Fruit fly (Drosophila melanogaster) whole organism, pupa: Measurements from ENCODE around the gene CG9903.

Experiments
- CG10348 ChIP-seq: fragments of 200-800 bp; sonication (Bioruptor generic); IDR thresholded peaks from 2 replicates; pipeline ENCODE4 v1.3.6; 2022; ENCODE audit warnings: missing biosample characterization, missing genetic modification characterization
- CG12605 ChIP-seq: fragments of 200-800 bp; sonication (Bioruptor generic); IDR thresholded peaks from 2 replicates; pipeline ENCODE4 v1.3.6; 2022; ENCODE audit warnings: missing biosample characterization, missing genetic modification characterization
- CG13204 ChIP-seq: fragments of 200-800 bp; sonication (Bioruptor generic); optimal IDR thresholded peaks from 2 replicates; lab custom pipeline; 2018; ENCODE audit warnings: missing biosample characterization, mild to moderate bottlenecking, missing genetic modification characterization, moderate library complexity
- CG14655 ChIP-seq: fragments of 200-800 bp; sonication (Bioruptor generic); optimal IDR thresholded peaks from 3 replicates; lab custom pipeline; 2017; ENCODE audit warnings: mild to moderate bottlenecking, missing biosample characterization, missing genetic modification reagents, missing genetic modification characterization
- CG15710 ChIP-seq: fragments of 200-800 bp; sonication (Bioruptor generic); optimal IDR thresholded peaks from 2 replicates; lab custom pipeline; 2018; ENCODE audit warnings: missing biosample characterization, mild to moderate bottlenecking, missing genetic modification characterization, moderate library complexity
- CG17806 ChIP-seq: fragments of 200-800 bp; sonication (Bioruptor generic); optimal IDR thresholded peaks from 2 replicates; lab custom pipeline; 2018; ENCODE audit warnings: missing biosample characterization, mild to moderate bottlenecking, missing genetic modification characterization, moderate library complexity
- CG32121 ChIP-seq: fragments of 200-800 bp; sonication (Bioruptor generic); IDR thresholded peaks from 2 replicates; pipeline ENCODE4 v1.3.6; 2022; ENCODE audit warnings: missing biosample characterization, missing genetic modification characterization
- CG34367 ChIP-seq: fragments of 200-800 bp; sonication (Bioruptor generic); optimal IDR thresholded peaks from 2 replicates; lab custom pipeline; 2018; ENCODE audit warnings: missing biosample characterization, mild to moderate bottlenecking, missing genetic modification characterization
- CG4496 ChIP-seq: fragments of 200-800 bp; sonication (Bioruptor generic); IDR thresholded peaks from 3 replicates; pipeline ENCODE4 v1.3.6; 2022; ENCODE audit warnings: missing biosample characterization, missing genetic modification characterization
- CG8159 ChIP-seq: fragments of 200-800 bp; sonication (Bioruptor generic); optimal IDR thresholded peaks from 3 replicates; lab custom pipeline; 2018; ENCODE audit warnings: missing biosample characterization, mild to moderate bottlenecking, missing genetic modification characterization, moderate library complexity
- CG8301 ChIP-seq: fragments of 200-800 bp; sonication (Bioruptor generic); optimal IDR thresholded peaks from 2 replicates; lab custom pipeline; 2018; ENCODE audit warnings: missing biosample characterization, mild to moderate bottlenecking, missing genetic modification characterization
- CG9948 ChIP-seq: fragments of 200-800 bp; sonication (Bioruptor generic); optimal IDR thresholded peaks from 2 replicates; lab custom pipeline; 2018; ENCODE audit warnings: missing biosample characterization, mild to moderate bottlenecking, missing genetic modification characterization, moderate library complexity
- D1 ChIP-seq: fragments of 200-800 bp; sonication (Bioruptor generic); optimal IDR thresholded peaks from 2 replicates; lab custom pipeline; 2018; ENCODE audit warnings: missing biosample characterization, mild to moderate bottlenecking, missing genetic modification characterization, moderate library complexity
- EcR ChIP-seq: fragments of 200-800 bp; sonication (Bioruptor generic); optimal IDR thresholded peaks from 3 replicates; lab custom pipeline; 2019; ENCODE audit warnings: missing biosample characterization, missing genetic modification characterization, mild to moderate bottlenecking, moderate library complexity, missing genetic modification reagents
- Ets98B ChIP-seq: fragments of 200-800 bp; sonication (Bioruptor generic); IDR thresholded peaks from 2 replicates; pipeline ENCODE4 v1.3.6; 2022; ENCODE audit warnings: missing biosample characterization, missing genetic modification characterization
- Pif1A ChIP-seq: fragments of 200-800 bp; sonication (Bioruptor generic); optimal IDR thresholded peaks from 3 replicates; lab custom pipeline; 2016; ENCODE audit warnings: missing biosample characterization, missing genetic modification characterization
- Pif1B ChIP-seq: fragments of 200-800 bp; sonication (Bioruptor generic); optimal IDR thresholded peaks from 3 replicates; lab custom pipeline; 2016; ENCODE audit warnings: missing biosample characterization, missing genetic modification characterization
- Snoo ChIP-seq: fragments of 200-800 bp; sonication (Bioruptor generic); optimal IDR thresholded peaks from 3 replicates; lab custom pipeline; 2017; ENCODE audit warnings: missing biosample characterization, mild to moderate bottlenecking, missing genetic modification characterization, inconsistent platforms
- fd96Ca ChIP-seq: fragments of 200-800 bp; sonication (Bioruptor generic); IDR thresholded peaks from 3 replicates; pipeline ENCODE4 v1.3.6; 2022; ENCODE audit warnings: missing biosample characterization, missing genetic modification characterization
- gl ChIP-seq: fragments of 200-800 bp; sonication (Bioruptor generic); optimal IDR thresholded peaks from 2 replicates; lab custom pipeline; 2018; ENCODE audit warnings: missing biosample characterization, mild to moderate bottlenecking, missing genetic modification characterization
- rn ChIP-seq: fragments of 200-800 bp; sonication (Bioruptor generic); IDR thresholded peaks from 2 replicates; pipeline ENCODE4 v1.3.6; 2022; ENCODE audit warnings: missing biosample characterization, missing genetic modification characterization

The CG9903 gene

DNA sequence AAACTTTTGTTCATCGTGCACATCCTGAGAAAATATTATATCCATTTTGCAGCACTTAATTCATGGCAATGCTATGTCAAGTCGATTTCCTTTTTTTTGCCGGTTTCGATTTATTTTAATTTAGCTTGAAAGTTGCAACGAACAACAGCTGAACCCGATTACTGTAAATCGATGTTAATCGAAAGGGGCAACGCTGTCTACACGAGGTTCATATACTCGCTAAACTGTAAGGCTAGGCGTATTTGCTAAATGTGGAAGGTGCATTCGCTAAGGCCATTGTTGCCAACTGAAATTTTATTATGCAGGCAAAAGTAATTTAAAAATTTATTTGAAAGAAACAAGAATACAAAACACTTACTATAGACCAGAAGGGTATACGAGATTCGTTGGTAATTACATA, 6.7 kb upstream of the CG9903 start, which contains the start of gene CG9902:
Gene CG9902, minus strand, starts transcription at position 131 of the 400 bp plus-strand sequence.
- TF ChIP-seq CG32121 (GFP tag; lab: Robert Waterston, UW) (no peak), CG8301 (tag; lab: Kevin White, UChicago) (no peak), Snoo (no peak), CG10348 (GFP tag; lab: Robert Waterston, UW) (no peak), CG8159 (no peak), CG17806 (no peak), EcR (GFP tag; lab: Kevin White, UChicago) (no peak), CG15710 (tag; lab: Kevin White, UChicago) (no peak), CG13204 (GFP tag; lab: Kevin White, UChicago) (no peak), Ets98B (no peak), CG4496 (GFP tag; lab: Robert Waterston, UW) (no peak), Pif1B (GFP tag; lab: Kevin White, UChicago) (no peak), CG14655 (GFP tag; lab: Kevin White, UChicago) (no peak)

DNA sequence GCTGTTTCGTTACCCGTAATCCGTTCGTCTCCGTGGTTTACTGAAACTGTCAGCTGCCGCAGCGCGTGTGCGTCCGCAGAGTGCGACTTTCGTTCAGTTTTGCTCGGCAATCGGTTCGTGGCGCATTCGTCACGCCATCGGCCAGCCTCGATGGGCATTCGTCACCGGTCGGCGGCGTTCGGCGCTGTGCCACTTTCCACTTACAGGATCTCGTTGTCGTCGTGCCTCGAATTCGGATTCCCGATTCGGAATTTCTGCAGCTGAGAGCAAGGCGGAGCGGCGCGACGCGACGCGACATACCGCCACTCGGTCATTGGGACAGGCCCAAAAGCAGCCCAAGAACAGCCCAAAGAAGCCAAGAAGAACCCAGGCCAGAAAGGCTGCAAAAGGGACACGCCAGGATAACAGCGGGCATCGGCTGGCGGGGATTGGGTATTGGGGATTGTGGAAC, 7.6 kb downstream of the CG9903 start, which contains the start of gene para:
Gene para, minus strand, starts transcription at position 51 of the 451 bp plus-strand sequence.
- TF ChIP-seq CG15710 (tag; lab: Kevin White, UChicago) (no peak), EcR (GFP tag; lab: Kevin White, UChicago) (no peak), Pif1A (GFP tag; lab: Kevin White, UChicago) (no peak), CG8301 (tag; lab: Kevin White, UChicago) (no peak), fd96Ca (GFP tag; lab: Robert Waterston, UW) (no peak), CG14655 (GFP tag; lab: Kevin White, UChicago) (no peak), CG8159 (no peak), CG32121 (GFP tag; lab: Robert Waterston, UW) (no peak), Snoo (no peak), CG34367 (no peak), CG4496 (GFP tag; lab: Robert Waterston, UW) (no peak), CG10348 (GFP tag; lab: Robert Waterston, UW) (no peak), rn (GFP tag; lab: Robert Waterston, UW) (no peak), CG12605 (GFP tag; lab: Robert Waterston, UW) (no peak), Pif1B (GFP tag; lab: Kevin White, UChicago) (no peak), gl (no peak), Ets98B (no peak), CG9948 (tag; lab: Kevin White, UChicago) (no peak), D1 (tag; lab: Kevin White, UChicago) (no peak)
- TF ChIP-seq, all 21 proteins: peak for 0

DNA sequence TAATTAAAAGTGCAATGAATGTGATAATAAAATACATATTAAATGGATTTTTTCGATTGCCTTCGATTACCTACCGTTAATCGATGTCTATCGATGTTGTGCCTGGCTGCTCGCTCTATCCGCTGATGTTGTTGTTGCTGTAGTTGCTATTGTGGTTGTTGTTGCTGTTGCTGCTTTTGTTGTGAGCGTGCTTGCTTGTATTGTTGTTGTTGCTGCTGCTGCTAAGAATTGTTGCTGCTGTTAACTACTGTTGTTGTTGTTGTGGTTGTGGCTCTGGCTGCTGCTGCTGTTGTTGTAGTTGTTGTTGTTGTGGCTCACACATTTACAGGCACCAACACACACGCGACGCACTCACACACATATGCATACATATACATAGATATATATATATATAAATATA, 13.4 kb downstream of the CG9903 start:
- TF ChIP-seq fd96Ca (GFP tag; lab: Robert Waterston, UW), result no peak
- TF ChIP-seq CG13204 (GFP tag; lab: Kevin White, UChicago), result no peak
- no peak for TF ChIP-seq CG10348 (GFP tag; lab: Robert Waterston, UW)
- TF ChIP-seq D1 (tag; lab: Kevin White, UChicago), result no peak
- no peak for TF ChIP-seq Pif1B (GFP tag; lab: Kevin White, UChicago)
- TF ChIP-seq CG15710 (tag; lab: Kevin White, UChicago), result no peak
- TF ChIP-seq Snoo, result no peak
- TF ChIP-seq CG4496 (GFP tag; lab: Robert Waterston, UW), result no peak
- TF ChIP-seq CG17806, result no peak
- TF ChIP-seq CG34367, result no peak
- TF ChIP-seq Pif1A (GFP tag; lab: Kevin White, UChicago), result no peak
- no peak for TF ChIP-seq CG14655 (GFP tag; lab: Kevin White, UChicago)
- no peak for TF ChIP-seq gl
- no peak for TF ChIP-seq CG9948 (tag; lab: Kevin White, UChicago)
- no peak for TF ChIP-seq EcR (GFP tag; lab: Kevin White, UChicago)
- TF ChIP-seq CG8159, result no peak
- TF ChIP-seq Ets98B, result no peak
- no peak for TF ChIP-seq CG8301 (tag; lab: Kevin White, UChicago)
- no peak for TF ChIP-seq CG12605 (GFP tag; lab: Robert Waterston, UW)
- TF ChIP-seq, all 21 proteins: peak for 0

DNA sequence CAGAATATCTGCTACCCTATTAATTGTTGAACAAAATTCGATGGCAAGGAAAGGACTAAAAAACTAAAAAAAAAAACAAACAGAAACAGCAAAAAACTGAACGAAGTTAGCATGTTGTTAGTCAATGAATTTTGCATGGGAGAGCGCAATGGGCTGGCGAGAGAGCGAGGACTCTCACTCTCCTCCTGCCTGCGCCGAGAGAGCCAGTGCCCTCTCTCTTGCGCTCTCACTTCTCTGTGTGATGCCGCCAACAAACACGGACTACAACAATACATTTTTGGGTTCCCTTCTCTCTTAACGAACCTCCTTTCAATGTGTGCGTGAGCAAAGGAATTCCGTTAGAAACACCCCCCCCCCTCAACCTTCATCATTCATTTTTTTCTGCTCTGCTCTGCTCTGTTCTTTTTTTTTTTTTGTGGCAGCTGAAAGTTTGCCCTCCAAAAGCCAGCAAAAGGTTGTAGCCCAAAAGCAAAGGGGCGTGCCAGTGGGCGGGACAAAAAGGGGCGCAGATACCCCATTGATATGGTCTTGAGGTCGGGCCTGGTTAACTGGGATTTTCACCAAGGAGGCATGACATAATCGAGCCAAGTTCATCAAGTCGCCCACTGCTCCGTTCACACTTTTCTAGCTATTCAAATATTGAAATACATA, 14.4 kb downstream of the CG9903 start:
- 0 out of 3 replicates have a peak, but pooled peaks have one; percentile 29 for TF ChIP-seq CG4496 (GFP tag; lab: Robert Waterston, UW)
- no peak for TF ChIP-seq gl
- no peak for TF ChIP-seq CG32121 (GFP tag; lab: Robert Waterston, UW)
- TF ChIP-seq Pif1A (GFP tag; lab: Kevin White, UChicago), result no peak
- TF ChIP-seq CG15710 (tag; lab: Kevin White, UChicago), result no peak
- no peak for TF ChIP-seq fd96Ca (GFP tag; lab: Robert Waterston, UW)
- no peak for TF ChIP-seq Snoo
- no peak for TF ChIP-seq CG10348 (GFP tag; lab: Robert Waterston, UW)

DNA sequence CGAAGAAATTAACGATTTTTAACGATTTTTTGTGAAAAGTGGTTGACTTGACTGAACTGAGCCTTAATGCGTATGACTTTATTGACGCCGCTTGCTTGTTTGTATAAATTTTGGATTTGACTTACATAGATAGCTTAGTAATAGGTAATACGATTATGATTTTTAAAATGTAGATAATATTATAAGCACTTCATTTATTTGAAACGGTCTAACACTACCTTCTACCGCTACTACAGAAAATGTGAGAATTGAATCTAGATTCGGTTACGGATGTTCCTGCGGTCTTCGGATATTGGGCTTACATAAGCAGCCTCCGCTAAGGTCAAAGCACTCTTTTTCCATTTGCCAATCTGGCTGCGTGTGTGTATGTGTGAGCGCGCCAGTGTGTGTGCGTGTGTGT, 15.3 kb downstream of the CG9903 start, which contains the start of gene Cnx14D:
Gene Cnx14D, minus strand, starts transcription at position 101 of the 400 bp plus-strand sequence.
- no peak for TF ChIP-seq CG8301 (tag; lab: Kevin White, UChicago)
- TF ChIP-seq CG13204 (GFP tag; lab: Kevin White, UChicago), result no peak
- no peak for TF ChIP-seq CG15710 (tag; lab: Kevin White, UChicago)
- no peak for TF ChIP-seq CG14655 (GFP tag; lab: Kevin White, UChicago)
- TF ChIP-seq CG34367, result no peak
- TF ChIP-seq CG10348 (GFP tag; lab: Robert Waterston, UW), result no peak
- TF ChIP-seq CG4496 (GFP tag; lab: Robert Waterston, UW), result no peak
- TF ChIP-seq Pif1B (GFP tag; lab: Kevin White, UChicago), result no peak
- TF ChIP-seq Snoo, result no peak
- TF ChIP-seq EcR (GFP tag; lab: Kevin White, UChicago), result no peak
- TF ChIP-seq CG17806, result no peak
- no peak for TF ChIP-seq fd96Ca (GFP tag; lab: Robert Waterston, UW)
- no peak for TF ChIP-seq Pif1A (GFP tag; lab: Kevin White, UChicago)
- no peak for TF ChIP-seq rn (GFP tag; lab: Robert Waterston, UW)
